Fruit fly (Drosophila melanogaster) whole organism, embryonic: ENCODE data around the gene Bub1.

Experiments
- Antp ChIP-seq: fragments of 200-800 bp; sonication (Bioruptor generic); optimal IDR thresholded peaks from 3 replicates; lab custom pipeline; 2016; ENCODE audit warnings: missing biosample characterization, missing genetic modification characterization
- CG7839 ChIP-seq: fragments of 200-800 bp; sonication (Bioruptor generic); optimal IDR thresholded peaks from 3 replicates; lab custom pipeline; 2018; ENCODE audit warnings: missing biosample characterization, mild to moderate bottlenecking, missing genetic modification characterization, moderate library complexity
- CG8478 ChIP-seq: fragments of >200 bp; optimal IDR thresholded peaks from 2 replicates; lab custom pipeline; 2018
- chn ChIP-seq: fragments of 200-800 bp; sonication (Bioruptor generic); optimal IDR thresholded peaks from 2 replicates; lab custom pipeline; 2016; ENCODE audit warnings: missing biosample characterization, missing genetic modification characterization

- no peak for TF ChIP-seq CG8478
- TF ChIP-seq Antp = no peak
- TF ChIP-seq chn (GFP tag; lab: Kevin White, UChicago) = no peak
- no peak for TF ChIP-seq CG7839 (tag; lab: Kevin White, UChicago)
These were observed 43.9 kb upstream of the Bub1 start for dm6 chr2L:5234714-5235298.
